Fruit fly (Drosophila melanogaster) ovary, adult (tissue): ENCODE data around the gene Orct.

Source experiments
- CG17801 ChIP-seq: fragments of 200-800 bp; optimal IDR thresholded peaks from 2 replicates; lab custom pipeline; 2019; ENCODE audit warnings: missing biosample characterization, mild to moderate bottlenecking, missing genetic modification characterization, moderate library complexity; ENCODE audit not compliant: partially characterized antibody

Orct gene

dm6 chr3R:24297444-24298146 is 21.5 kb downstream of the Orct start:
- TF ChIP-seq CG17801 (GFP tag; lab: Kevin White, UChicago): no peak

dm6 chr3R:24298534-24298936 is 22.5 kb downstream of the Orct start:
- no peak for TF ChIP-seq CG17801 (GFP tag; lab: Kevin White, UChicago)

DNA sequence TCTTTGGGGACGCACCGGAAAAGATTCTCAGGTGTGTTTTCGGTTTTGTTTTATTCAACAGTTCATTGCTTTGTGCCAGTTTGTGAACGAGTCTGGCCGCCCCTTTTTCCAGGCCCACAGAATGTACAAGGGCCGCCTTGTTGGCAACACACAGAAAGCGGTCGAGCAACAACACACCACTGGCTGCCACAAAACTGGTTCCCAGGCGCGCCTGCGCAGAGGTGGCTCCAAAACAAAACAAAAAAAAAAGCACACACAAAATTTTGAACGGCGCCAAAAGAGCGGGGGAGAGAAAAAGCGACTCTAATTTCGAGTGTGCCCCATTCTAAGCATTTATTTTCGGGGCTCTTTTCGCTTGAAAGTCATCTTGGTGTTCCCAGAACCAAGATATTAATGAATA is 23.1 kb downstream of the Orct start:
- TF ChIP-seq CG17801 (GFP tag; lab: Kevin White, UChicago): no peak

- peak; percentile 52 for TF ChIP-seq CG17801 (GFP tag; lab: Kevin White, UChicago)
These were observed 25.5 kb downstream of the Orct start for dm6 chr3R:24301520-24301919.

dm6 chr3R:24303060-24303459 is 27.0 kb downstream of the Orct start:
- peak; percentile 43 for TF ChIP-seq CG17801 (GFP tag; lab: Kevin White, UChicago)

DNA sequence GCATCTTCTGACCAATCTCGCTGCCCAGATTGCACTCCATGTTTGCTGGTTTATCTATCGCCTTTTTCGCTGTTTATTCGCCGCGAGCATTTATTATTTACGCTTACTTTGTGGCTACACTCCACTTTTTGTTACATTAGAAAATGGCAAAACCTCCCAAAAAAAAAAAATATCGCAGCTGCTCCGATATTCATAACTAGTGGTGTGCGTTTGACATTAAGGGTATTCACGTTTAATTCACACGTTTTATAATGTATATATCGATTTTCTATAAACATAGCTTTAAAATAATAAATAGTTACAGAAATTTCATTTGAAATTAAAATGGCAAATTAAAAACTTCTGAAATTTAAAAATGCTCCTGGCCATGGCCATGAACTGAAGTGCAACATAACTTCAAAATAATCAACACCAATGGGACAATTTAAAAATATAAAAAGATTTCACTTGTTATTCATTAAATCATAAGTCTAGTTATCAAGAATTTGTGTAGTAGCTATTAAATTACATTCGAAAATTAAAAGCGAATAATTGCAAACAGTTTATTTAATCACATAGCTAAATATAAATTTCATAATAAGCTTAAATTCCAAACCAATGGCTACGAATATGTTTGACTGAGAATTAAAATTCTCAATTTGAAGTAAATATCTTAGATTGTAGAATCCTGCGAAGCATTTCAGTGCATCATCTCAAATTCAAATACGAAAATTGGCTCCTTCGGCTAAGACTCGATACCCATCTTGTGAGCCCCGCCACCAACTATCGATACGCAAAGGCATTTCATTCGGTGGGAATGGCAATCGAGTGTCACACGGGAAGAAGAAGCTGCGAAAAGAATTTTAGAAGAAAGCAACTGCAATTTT is 42.4 kb downstream of the Orct start, which contains the start of the genes Nab2 and BRWD3:
Nab2 (minus strand) TSS at position 203 of the 866 bp plus-strand sequence.
BRWD3 (plus strand) TSS at position 784 of the 866 bp plus-strand sequence.
- TF ChIP-seq CG17801 (GFP tag; lab: Kevin White, UChicago): peak; percentile 17

dm6 chr3R:24319083-24319381 is 43.0 kb downstream of the Orct start:
- TF ChIP-seq CG17801 (GFP tag; lab: Kevin White, UChicago): no peak

- TF ChIP-seq CG17801 (GFP tag; lab: Kevin White, UChicago): no peak
These were observed 43.7 kb downstream of the Orct start for dm6 chr3R:24319632-24320341.

- TF ChIP-seq CG17801 (GFP tag; lab: Kevin White, UChicago): peak; percentile 8
These were observed 44.3 kb downstream of the Orct start for dm6 chr3R:24320342-24320711.
